Fruit fly (Drosophila melanogaster) whole organism: ENCODE data around the gene CG7016.

Experiments used
- CG8478 ChIP-seq: fragments of >200 bp; optimal IDR thresholded peaks from 2 replicates; lab custom pipeline; 2018; ENCODE audit warnings: inconsistent platforms
- Dll ChIP-seq: fragments of >200 bp; optimal IDR thresholded peaks from 2 replicates; lab custom pipeline; 2017
- EcR ChIP-seq, 2 experiments: fragments of >200 bp; optimal IDR thresholded peaks; 2 replicates each; lab custom pipeline; 2017; ENCODE audit warnings: missing biosample characterization in 2 of 2, missing genetic modification characterization in 2 of 2, missing genetic modification reagents in 2 of 2
- pan ChIP-seq: fragments of >200 bp; optimal IDR thresholded peaks from 2 replicates; lab custom pipeline; 2017
- psq ChIP-seq: fragments of >200 bp; optimal IDR thresholded peaks from 2 replicates; lab custom pipeline; 2017
- usp ChIP-seq: fragments of >200 bp; optimal IDR thresholded peaks from 2 replicates; lab custom pipeline; 2017; ENCODE audit warnings: missing biosample characterization, missing genetic modification characterization, mixed read lengths

The CG7016 gene

dm6 chr3R:24841635-24842034 lies 21.1 kb upstream of the CG7016 start, which contains the start of gene Esp:
TSS of gene Esp (plus strand) at chr3R:24841935.
- TF ChIP-seq usp (GFP tag; lab: Kevin White, UChicago) (no peak), pan (lab: Kevin White, UChicago) (no peak), psq (lab: Kevin White, UChicago) (no peak), CG8478 (no peak), Dll (lab: Kevin White, UChicago) (no peak), EcR (GFP tag; optimal IDR thresholded peaks at IDR 0.05; lab: Kevin White, UChicago) (no peak)

- TF ChIP-seq psq (lab: Kevin White, UChicago), result no peak
- no peak for TF ChIP-seq EcR (GFP tag; optimal IDR thresholded peaks at IDR 0.05; lab: Kevin White, UChicago)
- no peak for TF ChIP-seq CG8478
- TF ChIP-seq Dll (lab: Kevin White, UChicago), result no peak
- TF ChIP-seq pan (lab: Kevin White, UChicago), result no peak
- TF ChIP-seq usp (GFP tag; lab: Kevin White, UChicago), result no peak
These were observed 17.6 kb upstream of the CG7016 start for dm6 chr3R:24845148-24845547.

dm6 chr3R:24845952-24846848 lies 16.5 kb upstream of the CG7016 start:
- TF ChIP-seq psq (lab: Kevin White, UChicago) (no peak), Dll (lab: Kevin White, UChicago) (no peak), CG8478 (no peak), pan (lab: Kevin White, UChicago) (no peak), usp (GFP tag; lab: Kevin White, UChicago) (no peak), EcR (GFP tag; optimal IDR thresholded peaks at IDR 0.05; lab: Kevin White, UChicago) (no peak)

dm6 chr3R:24850420-24850819 lies 12.3 kb upstream of the CG7016 start, which contains the start of gene CG7006:
TSS of gene CG7006 (plus strand) at chr3R:24850627.
- no peak for TF ChIP-seq pan (lab: Kevin White, UChicago)

- TF ChIP-seq usp (GFP tag; lab: Kevin White, UChicago), result no peak
- no peak for TF ChIP-seq EcR (GFP tag; optimal IDR thresholded peaks at IDR 0.05; lab: Kevin White, UChicago)
- TF ChIP-seq Dll (lab: Kevin White, UChicago), result no peak
- TF ChIP-seq CG8478, result no peak
- TF ChIP-seq pan (lab: Kevin White, UChicago), result no peak
- no peak for TF ChIP-seq psq (lab: Kevin White, UChicago)
These were observed 11.3 kb upstream of the CG7016 start, which contains the start of gene Nct for dm6 chr3R:24851429-24851828. TSS of gene Nct (plus strand) at chr3R:24851601.

- TF ChIP-seq usp (GFP tag; lab: Kevin White, UChicago) (no peak), pan (lab: Kevin White, UChicago) (no peak), psq (lab: Kevin White, UChicago) (no peak), CG8478 (no peak), EcR (GFP tag; optimal IDR thresholded peaks at IDR 0.05; lab: Kevin White, UChicago) (no peak), Dll (lab: Kevin White, UChicago) (no peak)
These were observed 6.6 kb upstream of the CG7016 start, which contains the start of gene HDAC11 for dm6 chr3R:24856143-24856542. TSS of gene HDAC11 (minus strand) at chr3R:24856243.

dm6 chr3R:24857459-24857858 lies 5.3 kb upstream of the CG7016 start, which contains the start of gene CAH4:
TSS of gene CAH4 (minus strand) at chr3R:24857559.
- no peak for TF ChIP-seq CG8478
- no peak for TF ChIP-seq psq (lab: Kevin White, UChicago)
- no peak for TF ChIP-seq pan (lab: Kevin White, UChicago)
- no peak for TF ChIP-seq Dll (lab: Kevin White, UChicago)
- no peak for TF ChIP-seq EcR (GFP tag; optimal IDR thresholded peaks at IDR 0.05; lab: Kevin White, UChicago)
- no peak for TF ChIP-seq usp (GFP tag; lab: Kevin White, UChicago)

dm6 chr3R:24859701-24860100 lies 3.0 kb upstream of the CG7016 start, which contains the start of gene ppk22:
TSS of gene ppk22 (minus strand) at chr3R:24859801.
- TF ChIP-seq psq (lab: Kevin White, UChicago) (no peak), pan (lab: Kevin White, UChicago) (no peak)

dm6 chr3R:24860316-24860826 lies 2.4 kb upstream of the CG7016 start, which contains the start of gene CG13639:
TSS of gene CG13639 (minus strand) at chr3R:24860366.
- TF ChIP-seq psq (lab: Kevin White, UChicago) (no peak), CG8478 (no peak), pan (lab: Kevin White, UChicago) (no peak), Dll (lab: Kevin White, UChicago) (no peak), usp (GFP tag; lab: Kevin White, UChicago) (no peak), EcR (GFP tag; optimal IDR thresholded peaks at IDR 0.05; lab: Kevin White, UChicago) (no peak)

- TF ChIP-seq pan (lab: Kevin White, UChicago) (no peak), EcR (GFP tag; optimal IDR thresholded peaks at IDR 0.05; lab: Kevin White, UChicago) (no peak), psq (lab: Kevin White, UChicago) (no peak), CG8478 (no peak), usp (GFP tag; lab: Kevin White, UChicago) (no peak), Dll (lab: Kevin White, UChicago) (no peak)
These were observed 666 bp upstream of the CG7016 start, which contains the start of gene CG13640 for dm6 chr3R:24862065-24862464. TSS of gene CG13640 (minus strand) at chr3R:24862165.

dm6 chr3R:24863894-24864293 lies 1.2 kb downstream of the CG7016 start:
- TF ChIP-seq Dll (lab: Kevin White, UChicago) (no peak), CG8478 (no peak), usp (GFP tag; lab: Kevin White, UChicago) (no peak), pan (lab: Kevin White, UChicago) (no peak), psq (lab: Kevin White, UChicago) (no peak), EcR (GFP tag; optimal IDR thresholded peaks at IDR 0.05; lab: Kevin White, UChicago) (no peak)
